Fruit fly (Drosophila melanogaster): Measurements from ENCODE around the gene CG9095.

The CG9095 gene

DNA sequence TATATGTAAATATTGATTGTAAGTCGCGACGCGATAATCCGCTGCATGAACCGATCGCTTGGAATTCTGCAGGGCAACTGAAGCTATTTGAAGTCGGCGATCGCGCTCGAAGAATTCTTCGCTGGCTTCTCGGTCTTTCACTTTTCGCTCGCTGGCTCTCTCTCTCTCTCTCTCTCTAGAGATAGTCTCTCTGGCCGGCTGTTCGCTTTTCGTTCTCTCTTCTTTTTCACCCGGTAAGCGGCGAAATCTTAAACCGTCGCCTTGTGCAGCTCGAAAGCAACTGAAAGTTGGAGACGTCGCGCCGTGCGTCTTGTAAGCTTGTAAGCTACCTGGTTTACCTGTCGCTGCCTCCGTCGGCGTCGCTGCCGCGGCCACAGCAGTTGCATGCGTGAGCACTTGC is at the start of gene CG9095:
TSS of gene CG9095 (minus strand) at position 285 of the 400 bp plus-strand sequence.
- TF ChIP-seq CG17801 (GFP tag; optimal IDR thresholded peaks at IDR 0.05; ENCODE audit: partially characterized antibody) = no peak

- no peak for TF ChIP-seq CG17801 (GFP tag; optimal IDR thresholded peaks at IDR 0.05; ENCODE audit: partially characterized antibody)
Observed at dm6 chrX:15210086-15210485, 47.1 kb upstream of the CG9095 start, which contains the start of gene CG5662. TSS of gene CG5662 (plus strand) at chrX:15210386.

- no peak for TF ChIP-seq CG17801 (GFP tag; optimal IDR thresholded peaks at IDR 0.05; ENCODE audit: partially characterized antibody)
Observed at dm6 chrX:15206536-15206935, 43.5 kb upstream of the CG9095 start, which contains the start of gene CG32588. TSS of gene CG32588 (minus strand) at chrX:15206636.

- no peak for TF ChIP-seq CG17801 (GFP tag; optimal IDR thresholded peaks at IDR 0.05; ENCODE audit: partially characterized antibody)
Observed at dm6 chrX:15203634-15204033, 40.6 kb upstream of the CG9095 start.

dm6 chrX:15199845-15200432 is 36.9 kb upstream of the CG9095 start:
- TF ChIP-seq CG17801 (GFP tag; optimal IDR thresholded peaks at IDR 0.05; ENCODE audit: partially characterized antibody) = no peak

- TF ChIP-seq CG17801 (GFP tag; optimal IDR thresholded peaks at IDR 0.05; ENCODE audit: partially characterized antibody) = no peak
Observed at dm6 chrX:15175171-15175883, 12.3 kb upstream of the CG9095 start, which contains the start of gene CG43737. TSS of gene CG43737 (plus strand) at chrX:15175441.

dm6 chrX:15164879-15165278 is 1.9 kb upstream of the CG9095 start:
- no peak for TF ChIP-seq CG17801 (GFP tag; optimal IDR thresholded peaks at IDR 0.05; ENCODE audit: partially characterized antibody)

DNA sequence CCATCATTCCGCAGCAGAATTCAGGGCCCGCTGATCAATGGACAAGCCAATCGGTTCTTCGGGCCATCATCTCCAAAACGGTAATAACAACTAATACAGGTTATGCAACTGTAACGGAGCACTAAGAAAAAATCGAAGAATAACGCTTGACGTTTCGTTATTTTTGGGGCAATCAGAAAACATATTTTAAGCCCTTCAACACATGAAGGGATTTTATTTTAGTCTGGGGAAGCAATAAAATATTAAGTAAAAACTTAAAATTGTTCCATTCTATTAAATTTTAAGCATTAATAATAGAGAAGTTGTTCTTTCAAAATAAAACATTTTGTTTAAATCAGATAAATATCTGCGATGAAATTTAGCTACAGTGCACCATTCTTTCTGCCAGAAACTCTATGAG is 370 bp upstream of the CG9095 start:
- TF ChIP-seq CG17801 (GFP tag; optimal IDR thresholded peaks at IDR 0.05; ENCODE audit: partially characterized antibody) = no peak

dm6 chrX:15162068-15162467 is 957 bp downstream of the CG9095 start:
- TF ChIP-seq CG17801 (GFP tag; optimal IDR thresholded peaks at IDR 0.05; ENCODE audit: partially characterized antibody) = no peak

dm6 chrX:15157230-15157629 is 5.8 kb downstream of the CG9095 start:
- TF ChIP-seq CG17801 (GFP tag; optimal IDR thresholded peaks at IDR 0.05; ENCODE audit: partially characterized antibody) = no peak

DNA sequence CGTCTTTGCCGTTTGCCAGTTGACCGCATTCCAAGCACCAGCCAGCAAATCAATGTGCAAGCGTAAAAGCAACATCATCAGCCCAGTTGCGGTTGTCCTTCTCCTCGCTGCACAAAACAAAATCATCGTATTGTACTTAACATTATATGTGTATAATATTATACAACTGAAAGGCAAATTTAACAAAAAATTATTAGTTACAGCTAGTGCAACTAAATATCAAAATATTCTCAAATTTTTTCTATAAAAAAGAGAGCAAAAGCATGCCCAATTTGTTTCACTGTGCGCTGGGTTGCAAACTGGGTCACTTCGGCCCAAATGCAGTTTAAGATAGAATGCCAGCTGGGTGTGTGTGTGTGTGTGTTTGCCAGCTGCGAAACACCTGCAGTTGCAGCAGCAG is 6.7 kb downstream of the CG9095 start:
- no peak for TF ChIP-seq CG17801 (GFP tag; optimal IDR thresholded peaks at IDR 0.05; ENCODE audit: partially characterized antibody)

- TF ChIP-seq CG17801 (GFP tag; optimal IDR thresholded peaks at IDR 0.05; ENCODE audit: partially characterized antibody) = no peak
Observed at dm6 chrX:15152058-15152457, 11.0 kb downstream of the CG9095 start.

DNA sequence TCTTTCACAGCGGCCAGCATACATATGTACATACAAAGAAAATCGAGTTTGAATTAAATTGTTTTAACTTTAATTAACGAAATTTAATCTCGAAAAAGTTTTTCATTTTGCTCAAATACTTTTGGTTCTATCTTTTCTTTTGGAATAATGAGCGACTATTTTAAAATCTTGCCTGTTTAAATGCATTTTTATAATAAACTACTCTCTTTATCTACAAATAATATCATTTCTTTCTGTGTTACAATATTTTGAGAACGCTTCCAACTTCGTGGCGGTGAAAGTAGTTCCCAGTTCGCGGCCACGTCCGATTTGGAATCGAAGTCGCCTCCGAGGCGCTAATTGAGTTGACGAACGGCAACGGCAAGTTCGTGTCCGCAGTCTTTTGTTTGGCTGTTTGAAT is 12.8 kb downstream of the CG9095 start:
- TF ChIP-seq CG17801 (GFP tag; optimal IDR thresholded peaks at IDR 0.05; ENCODE audit: partially characterized antibody) = no peak

DNA sequence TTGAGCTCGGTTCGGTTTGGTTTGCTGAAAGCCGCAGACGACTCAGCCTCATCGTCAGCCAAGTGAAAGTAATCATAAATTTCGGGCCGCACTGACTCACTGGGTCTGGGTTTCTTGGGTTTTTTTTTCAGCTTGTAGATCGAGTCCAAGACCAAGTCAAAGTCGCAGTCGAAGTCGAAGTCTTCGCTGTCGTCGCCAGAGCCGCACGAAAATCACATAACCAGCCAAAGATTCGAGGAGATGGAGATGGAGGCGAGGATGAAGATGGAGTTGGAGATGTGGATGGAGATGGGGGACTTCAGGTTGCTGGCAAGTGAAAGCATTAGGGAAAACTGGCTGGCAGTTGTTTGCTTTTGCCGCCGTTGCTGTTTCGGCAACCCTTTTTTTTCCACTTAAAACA is 16.0 kb downstream of the CG9095 start:
- no peak for TF ChIP-seq CG17801 (GFP tag; optimal IDR thresholded peaks at IDR 0.05; ENCODE audit: partially characterized antibody)

dm6 chrX:15143267-15143830 is 19.7 kb downstream of the CG9095 start:
- TF ChIP-seq CG17801 (GFP tag; optimal IDR thresholded peaks at IDR 0.05; ENCODE audit: partially characterized antibody) = no peak

Data from ovary, adult (tissue).